Worm (Caenorhabditis elegans) whole organism, L1 larva: ENCODE measurements around the gene sec-6.
A peak's percentile ranks its signal among the peaks of the same experiment; 100 is the strongest.

Experiments
- C16A3.4 ChIP-seq: fragments of 150-350 bp; optimal IDR thresholded peaks from 2 replicates; lab custom pipeline; 2014; ENCODE audit warnings: missing biosample characterization, missing genetic modification characterization
- F16B12.6 ChIP-seq: fragments of 150-350 bp; optimal IDR thresholded peaks from 2 replicates; lab custom pipeline; 2014; ENCODE audit warnings: missing biosample characterization, missing genetic modification characterization
- aly-2 ChIP-seq: fragments of 150-350 bp; optimal IDR thresholded peaks from 2 replicates; lab custom pipeline; 2014; ENCODE audit warnings: missing biosample characterization, missing genetic modification characterization
- ama-1 ChIP-seq: fragments of 150-350 bp; optimal IDR thresholded peaks from 2 replicates; lab custom pipeline; 2014
- blmp-1 ChIP-seq: fragments of 150-350 bp; optimal IDR thresholded peaks from 2 replicates; lab custom pipeline; 2014; ENCODE audit warnings: missing biosample characterization, missing genetic modification characterization
- ceh-63 ChIP-seq: fragments of 200-800 bp; sonication (Bioruptor generic); optimal IDR thresholded peaks from 2 replicates; lab custom pipeline; 2018; ENCODE audit warnings: mild to moderate bottlenecking, missing genetic modification characterization, missing compliant biosample characterization
- ceh-8 ChIP-seq: fragments of 200-800 bp; sonication (Bioruptor generic); optimal IDR thresholded peaks from 2 replicates; lab custom pipeline; 2018; ENCODE audit warnings: mild to moderate bottlenecking, missing genetic modification characterization, moderate library complexity, missing compliant biosample characterization
- ceh-82 ChIP-seq, 3 experiments: fragments of 150-350 bp in 1 of 3; sonication (generic microtip) in 2 of 3; optimal IDR thresholded peaks; 2 replicates each; lab custom pipeline; 2014 to 2017; ENCODE audit warnings: missing biosample characterization in 3 of 3, missing genetic modification characterization in 3 of 3
- ceh-88 ChIP-seq: fragments of 200-800 bp; sonication (Bioruptor generic); IDR thresholded peaks from 2 replicates; pipeline ENCODE4 v1.3.6; 2022; ENCODE audit warnings: missing genetic modification characterization, missing compliant biosample characterization
- ceh-90 ChIP-seq: sonication (generic microtip); optimal IDR thresholded peaks from 2 replicates; lab custom pipeline; 2016; ENCODE audit warnings: missing genetic modification characterization, missing compliant biosample characterization
- ces-1 ChIP-seq: fragments of 150-350 bp; optimal IDR thresholded peaks from 2 replicates; lab custom pipeline; 2014; ENCODE audit warnings: missing biosample characterization, missing genetic modification reagents, missing genetic modification characterization
- efl-1 ChIP-seq, 4 experiments: fragments of 150-350 bp; optimal IDR thresholded peaks in 3 of 4; peaks in 1 of 4; 1 replicate in 1 of 4; 2 replicates in 3 of 4; lab custom pipeline; 2014; ENCODE audit warnings: missing biosample characterization in 2 of 4, missing genetic modification characterization in 2 of 4, missing genetic modification reagents in 2 of 4
- efl-3 ChIP-seq: fragments of 200-800 bp; sonication (Bioruptor generic); optimal IDR thresholded peaks from 2 replicates; lab custom pipeline; 2018; ENCODE audit warnings: mild to moderate bottlenecking, missing genetic modification characterization, missing compliant biosample characterization
- elt-2 ChIP-seq: sonication (generic microtip); optimal IDR thresholded peaks from 2 replicates; lab custom pipeline; 2016; ENCODE audit warnings: missing genetic modification characterization, mild to moderate bottlenecking, inconsistent platforms, missing compliant biosample characterization, missing genetic modification reagents
- ets-5 ChIP-seq: fragments of 200-800 bp; sonication (Bioruptor generic); IDR thresholded peaks from 2 replicates; pipeline ENCODE4 v1.3.6; 2022; ENCODE audit warnings: missing genetic modification characterization, missing compliant biosample characterization
- fkh-10 ChIP-seq: sonication (generic microtip); optimal IDR thresholded peaks from 2 replicates; lab custom pipeline; 2017; ENCODE audit warnings: missing biosample characterization, missing genetic modification reagents, missing genetic modification characterization
- fkh-4 ChIP-seq: sonication (generic microtip); optimal IDR thresholded peaks from 2 replicates; lab custom pipeline; 2016; ENCODE audit warnings: missing compliant biosample characterization, missing genetic modification characterization, borderline replicate concordance
- grh-1 ChIP-seq: fragments of 200-800 bp; sonication (Bioruptor generic); IDR thresholded peaks from 2 replicates; pipeline ENCODE4 v1.3.6; 2022; ENCODE audit warnings: missing genetic modification reagents, missing genetic modification characterization, missing compliant biosample characterization
- hlh-4 ChIP-seq: sonication (generic microtip); optimal IDR thresholded peaks from 2 replicates; lab custom pipeline; 2016; ENCODE audit warnings: mild to moderate bottlenecking, missing genetic modification characterization, missing compliant biosample characterization
- isw-1 ChIP-seq: fragments of 200-800 bp; sonication (Bioruptor generic); IDR thresholded peaks from 2 replicates; pipeline ENCODE4 v1.3.6; 2022; ENCODE audit warnings: missing genetic modification characterization, missing compliant biosample characterization
- lin-13 ChIP-seq: fragments of 150-350 bp; optimal IDR thresholded peaks from 2 replicates; lab custom pipeline; 2014; ENCODE audit warnings: missing biosample characterization, missing genetic modification reagents, missing genetic modification characterization
- lin-14 ChIP-seq: fragments of 200-800 bp; sonication (Bioruptor generic); optimal IDR thresholded peaks from 2 replicates; lab custom pipeline; 2018; ENCODE audit warnings: mild to moderate bottlenecking, missing genetic modification characterization, moderate library complexity, missing compliant biosample characterization
- lin-15B ChIP-seq: fragments of 150-350 bp; sonication (generic microtip); optimal IDR thresholded peaks from 3 replicates; lab custom pipeline; 2014; ENCODE audit warnings: missing biosample characterization, missing genetic modification characterization
- lin-39 ChIP-seq: fragments of 150-350 bp; optimal IDR thresholded peaks from 2 replicates; lab custom pipeline; 2014; ENCODE audit warnings: missing biosample characterization, missing genetic modification reagents, missing genetic modification characterization
- lir-3 ChIP-seq: sonication (generic microtip); optimal IDR thresholded peaks from 2 replicates; lab custom pipeline; 2016; ENCODE audit warnings: mild to moderate bottlenecking, missing genetic modification characterization, moderate library complexity, missing compliant biosample characterization; ENCODE audit not compliant: poor library complexity
- lsy-2 ChIP-seq, 2 experiments: fragments of 150-350 bp; optimal IDR thresholded peaks; 2 replicates each; lab custom pipeline; 2014; ENCODE audit warnings: missing biosample characterization in 2 of 2, missing genetic modification characterization in 2 of 2
- mab-9 ChIP-seq: fragments of 200-800 bp; sonication (Bioruptor generic); IDR thresholded peaks from 2 replicates; pipeline ENCODE4 v1.3.6; 2022; ENCODE audit warnings: missing genetic modification reagents, missing genetic modification characterization, missing compliant biosample characterization
- mdl-1 ChIP-seq, 2 experiments: fragments of 150-350 bp; optimal IDR thresholded peaks; 2 replicates each; lab custom pipeline; 2014 to 2017; ENCODE audit warnings: missing biosample characterization in 2 of 2, missing genetic modification characterization in 2 of 2, inconsistent platforms in 1 of 2
- mef-2 ChIP-seq: fragments of 150-350 bp; optimal IDR thresholded peaks from 2 replicates; lab custom pipeline; 2014; ENCODE audit warnings: missing biosample characterization, missing genetic modification characterization
- mep-1 ChIP-seq: fragments of 150-350 bp; optimal IDR thresholded peaks from 2 replicates; lab custom pipeline; 2014; ENCODE audit warnings: missing biosample characterization, missing genetic modification characterization
- nhr-11 ChIP-seq: fragments of 150-350 bp; optimal IDR thresholded peaks from 2 replicates; lab custom pipeline; 2014; ENCODE audit warnings: missing biosample characterization, missing genetic modification characterization
- nhr-47 ChIP-seq: sonication (generic microtip); optimal IDR thresholded peaks from 2 replicates; lab custom pipeline; 2016; ENCODE audit warnings: mild to moderate bottlenecking, missing genetic modification characterization, moderate library complexity, missing compliant biosample characterization
- nhr-71 ChIP-seq: sonication (generic microtip); optimal IDR thresholded peaks from 2 replicates; lab custom pipeline; 2016; ENCODE audit warnings: mild to moderate bottlenecking, missing genetic modification characterization, moderate library complexity, missing compliant biosample characterization
- nhr-77 ChIP-seq: fragments of 150-350 bp; optimal IDR thresholded peaks from 2 replicates; lab custom pipeline; 2014; ENCODE audit warnings: missing biosample characterization, missing genetic modification characterization
- pax-3 ChIP-seq: fragments of 200-800 bp; sonication (Bioruptor generic); optimal IDR thresholded peaks from 2 replicates; lab custom pipeline; 2018; ENCODE audit warnings: mild to moderate bottlenecking, missing genetic modification characterization, moderate library complexity, missing compliant biosample characterization
- snu-23 ChIP-seq: sonication (generic microtip); optimal IDR thresholded peaks from 2 replicates; lab custom pipeline; 2016; ENCODE audit warnings: missing genetic modification characterization, missing compliant biosample characterization
- sox-4 ChIP-seq: sonication (generic microtip); optimal IDR thresholded peaks from 2 replicates; lab custom pipeline; 2016; ENCODE audit warnings: missing genetic modification characterization, missing compliant biosample characterization
- sup-37 ChIP-seq: fragments of 200-800 bp; sonication (Bioruptor generic); optimal IDR thresholded peaks from 2 replicates; lab custom pipeline; 2018; ENCODE audit warnings: mild to moderate bottlenecking, missing genetic modification characterization, missing compliant biosample characterization
- swsn-7 ChIP-seq: sonication (generic microtip); optimal IDR thresholded peaks from 2 replicates; lab custom pipeline; 2016; ENCODE audit warnings: missing genetic modification characterization, missing compliant biosample characterization
- tbx-2 ChIP-seq: sonication (generic microtip); optimal IDR thresholded peaks from 2 replicates; lab custom pipeline; 2016; ENCODE audit warnings: missing genetic modification characterization, missing compliant biosample characterization
- tlp-1 ChIP-seq: fragments of 150-350 bp; optimal IDR thresholded peaks from 2 replicates; lab custom pipeline; 2014; ENCODE audit warnings: missing biosample characterization, missing genetic modification characterization
- unc-62 ChIP-seq: fragments of 150-350 bp; optimal IDR thresholded peaks from 2 replicates; lab custom pipeline; 2014; ENCODE audit warnings: missing biosample characterization, missing genetic modification reagents, missing genetic modification characterization
- unc-86 ChIP-seq: sonication (generic microtip); optimal IDR thresholded peaks from 2 replicates; lab custom pipeline; 2016; ENCODE audit warnings: missing genetic modification characterization, missing compliant biosample characterization
- xbp-1 ChIP-seq: sonication (generic microtip); optimal IDR thresholded peaks from 2 replicates; lab custom pipeline; 2016; ENCODE audit warnings: missing genetic modification characterization, missing compliant biosample characterization
- zip-4 ChIP-seq: fragments of 200-800 bp; sonication (Bioruptor generic); optimal IDR thresholded peaks from 2 replicates; lab custom pipeline; 2018; ENCODE audit warnings: mild to moderate bottlenecking, missing genetic modification characterization, moderate library complexity, missing compliant biosample characterization
- ztf-11 ChIP-seq, 2 experiments: sonication (generic microtip); optimal IDR thresholded peaks; 2 replicates each; lab custom pipeline; 2016 to 2017; ENCODE audit warnings: missing genetic modification characterization in 2 of 2, missing biosample characterization in 1 of 2, missing compliant biosample characterization in 1 of 2
- ztf-4 ChIP-seq: fragments of 150-350 bp; optimal IDR thresholded peaks from 2 replicates; lab custom pipeline; 2014; ENCODE audit warnings: missing biosample characterization, missing genetic modification characterization

sec-6 gene

ce11 chrII:5336660-5337494 is 22.5 kb upstream of the sec-6 start (continued):
- peak; percentile 87 for TF ChIP-seq nhr-71 (tag; lab: Kevin White, UChicago)
- peak; percentile 21 for TF ChIP-seq nhr-11 (tag; lab: Kevin White, UChicago)
- TF ChIP-seq nhr-47: peak; percentile 77
- TF ChIP-seq mef-2 (tag; lab: Kevin White, UChicago): no peak
- peak; percentile 70 for TF ChIP-seq tbx-2 (tag; lab: Kevin White, UChicago)
- TF ChIP-seq lin-14 (GFP tag; lab: Kevin White, UChicago): peak; percentile 92

ce11 chrII:5337495-5337840 is 21.9 kb upstream of the sec-6 start:
- TF ChIP-seq ceh-63 (GFP tag; lab: Kevin White, UChicago): peak; percentile 30
- TF ChIP-seq mep-1: peak; percentile 29
- TF ChIP-seq lin-14 (GFP tag; lab: Kevin White, UChicago): peak; percentile 14
- no peak for TF ChIP-seq snu-23 (GFP tag; lab: Kevin White, UChicago)
- TF ChIP-seq nhr-11 (tag; lab: Kevin White, UChicago): no peak
- no peak for TF ChIP-seq ama-1

ce11 chrII:5338301-5338700 is 21.1 kb upstream of the sec-6 start:
- TF ChIP-seq ets-5 (GFP tag; lab: Robert Waterston, UW) (no peak), lsy-2 (tag; optimal IDR thresholded peaks at IDR 0.05; lab: Kevin White, UChicago) (peak in 1 of 2 experiments; percentile 51), ztf-4 (no peak), mab-9 (no peak), ceh-82 (tag; optimal IDR thresholded peaks at IDR 0.05; lab: Kevin White, UChicago) (no peak), ztf-11 (tag; optimal IDR thresholded peaks at IDR 0.05; lab: Kevin White, UChicago) (no peak), lin-15B (tag; lab: Kevin White, UChicago) (no peak), nhr-77 (tag; lab: Kevin White, UChicago) (peak; percentile 18), lin-13 (GFP tag; lab: Kevin White, UChicago) (no peak), fkh-4 (tag; lab: Kevin White, UChicago) (no peak), efl-1 (optimal IDR thresholded peaks at IDR 0.05; lab: Kevin White, UChicago) (peak in 1 of 2 experiments; percentile 7), efl-1 (GFP tag; optimal IDR thresholded peaks at IDR 0.05 in 1 of 2; lab: Kevin White, UChicago) (no peak), pax-3 (tag; lab: Kevin White, UChicago) (no peak), nhr-11 (tag; lab: Kevin White, UChicago) (no peak), tlp-1 (no peak), xbp-1 (tag; lab: Kevin White, UChicago) (peak; percentile 23), efl-3 (GFP tag; lab: Kevin White, UChicago) (no peak), blmp-1 (tag; lab: Kevin White, UChicago) (no peak), lin-39 (tag; lab: Kevin White, UChicago) (no peak), nhr-47 (peak; percentile 32), elt-2 (tag; lab: Kevin White, UChicago) (peak; percentile 82), fkh-10 (GFP tag; lab: Kevin White, UChicago) (no peak), hlh-4 (no peak), ceh-8 (peak; percentile 3), ceh-88 (GFP tag; lab: Robert Waterston, UW) (no peak), isw-1 (no peak), mef-2 (tag; lab: Kevin White, UChicago) (no peak), zip-4 (GFP tag; lab: Kevin White, UChicago) (no peak), unc-86 (no peak), unc-62 (GFP tag; lab: Kevin White, UChicago) (no peak), ceh-90 (no peak), tbx-2 (tag; lab: Kevin White, UChicago) (no peak), ces-1 (GFP tag; lab: Kevin White, UChicago) (no peak), sup-37 (GFP tag; lab: Kevin White, UChicago) (no peak), swsn-7 (tag; lab: Kevin White, UChicago) (peak; percentile 28), grh-1 (GFP tag; lab: Robert Waterston, UW) (no peak), mdl-1 (tag; optimal IDR thresholded peaks at IDR 0.05; lab: Kevin White, UChicago) (peak in 1 of 2 experiments; percentile 45), aly-2 (tag; lab: Kevin White, UChicago) (no peak), lir-3 (tag; lab: Kevin White, UChicago) (no peak), C16A3.4 (tag; lab: Kevin White, UChicago) (peak; percentile 12), F16B12.6 (tag; lab: Kevin White, UChicago) (no peak), sox-4 (tag; lab: Kevin White, UChicago) (no peak)
